Worm (Caenorhabditis elegans): ENCODE measurements around the gene apt-9.
A peak's percentile ranks its signal among the peaks of the same experiment; 100 is the strongest.

Gene apt-9

ce11 chrX:11085162-11085561 lies 16.8 kb downstream of the apt-9 start, which contains the start of gene W04G3.7:
Gene W04G3.7, minus strand, starts transcription at chrX:11085262.
- no peak for TF ChIP-seq duxl-1 (tag; optimal IDR thresholded peaks at IDR 0.05; ENCODE audit: poor library complexity)
- no peak for TF ChIP-seq nhr-76 (tag; optimal IDR thresholded peaks at IDR 0.05)
- no peak for TF ChIP-seq R02D3.7 (tag; optimal IDR thresholded peaks at IDR 0.05)
- TF ChIP-seq ZK337.2 (GFP tag; IDR thresholded peaks at IDR 0.05) = no peak
- no peak for TF ChIP-seq nhr-28 (tag; optimal IDR thresholded peaks at IDR 0.05)
- no peak for TF ChIP-seq nhr-11 (tag; optimal IDR thresholded peaks at IDR 0.05)
- no peak for TF ChIP-seq F44E2.7 (GFP tag; IDR thresholded peaks at IDR 0.05)
- no peak for TF ChIP-seq nhr-48 (tag; optimal IDR thresholded peaks at IDR 0.05)
- TF ChIP-seq hlh-11 (tag; optimal IDR thresholded peaks at IDR 0.05) = no peak

ce11 chrX:11088952-11089351 lies 20.6 kb downstream of the apt-9 start, which contains the start of gene W04G3.11:
Gene W04G3.11, plus strand, starts transcription at chrX:11089195.
- TF ChIP-seq F49E8.2 (tag; optimal IDR thresholded peaks at IDR 0.05; ENCODE audit: borderline replicate concordance) (no peak), pha-4 (GFP tag; IDR thresholded peaks at IDR 0.05) (no peak), pha-4 (tag; optimal IDR thresholded peaks at IDR 0.05) (no peak), unc-62 (GFP tag; optimal IDR thresholded peaks at IDR 0.05 in 1 of 2) (peak in 1 of 2 experiments; percentile 77), unc-62 (tag; optimal IDR thresholded peaks at IDR 0.05) (no peak), snpc-4 (tag; optimal IDR thresholded peaks at IDR 0.05) (no peak), pqm-1 (tag; optimal IDR thresholded peaks at IDR 0.05) (peak; percentile 46), nhr-6 (tag; optimal IDR thresholded peaks at IDR 0.05) (peak; percentile 15), daf-16 (GFP tag; optimal IDR thresholded peaks at IDR 0.05) (no peak), daf-16 (tag; optimal IDR thresholded peaks at IDR 0.05) (no peak), arid-1 (GFP tag; conservative IDR thresholded peaks at IDR 0.05) (no peak), ceh-82 (tag; optimal IDR thresholded peaks at IDR 0.05) (no peak), duxl-1 (tag; optimal IDR thresholded peaks at IDR 0.05; ENCODE audit: poor library complexity) (no peak), nhr-28 (tag; optimal IDR thresholded peaks at IDR 0.05) (peak; percentile 5), lin-15B (tag; optimal IDR thresholded peaks at IDR 0.05) (no peak), dve-1 (tag; optimal IDR thresholded peaks at IDR 0.05; ENCODE audit: insufficient read depth) (peak; percentile 46), snpc-1.2 (GFP tag; IDR thresholded peaks at IDR 0.05) (no peak), hmg-1.1 (GFP tag; IDR thresholded peaks at IDR 0.05) (no peak), Y5F2A.4 (GFP tag; optimal IDR thresholded peaks at IDR 0.05) (no peak), hlh-30 (tag; optimal IDR thresholded peaks at IDR 0.05; ENCODE audit: insufficient read depth) (no peak), fkh-10 (GFP tag; optimal IDR thresholded peaks at IDR 0.05) (no peak)

- TF ChIP-seq Y75B8A.6 (GFP tag; IDR thresholded peaks at IDR 0.05) (peak; percentile 94), mxl-3 (GFP tag; optimal IDR thresholded peaks at IDR 0.05) (peak; percentile 98), aly-2 (tag; optimal IDR thresholded peaks at IDR 0.05) (peak; percentile 73), zip-2 (tag; optimal IDR thresholded peaks at IDR 0.05) (peak; percentile 99), fos-1 (tag; optimal IDR thresholded peaks at IDR 0.05) (peak; percentile 100), pqm-1 (tag; optimal IDR thresholded peaks at IDR 0.05) (peak; percentile 82), ceh-82 (tag; optimal IDR thresholded peaks at IDR 0.05) (peak; percentile 90), nhr-10 (tag; optimal IDR thresholded peaks at IDR 0.05) (peak; percentile 100), nhr-6 (tag; optimal IDR thresholded peaks at IDR 0.05) (peak; percentile 99), lir-3 (tag; optimal IDR thresholded peaks at IDR 0.05) (peak; percentile 94), lin-38 (GFP tag; IDR thresholded peaks at IDR 0.05) (peak; percentile 91), Y5F2A.4 (GFP tag; optimal IDR thresholded peaks at IDR 0.05) (peak; percentile 98), tag-97 (GFP tag; IDR thresholded peaks at IDR 0.05) (peak; percentile 97), F26F4.8 (GFP tag; conservative IDR thresholded peaks at IDR 0.05) (no peak), saeg-2 (GFP tag; IDR thresholded peaks at IDR 0.05) (peak; percentile 99), spr-1 (tag; optimal IDR thresholded peaks at IDR 0.05) (peak; percentile 99), nhr-76 (tag; optimal IDR thresholded peaks at IDR 0.05) (peak; percentile 88), unc-62 (GFP tag; optimal IDR thresholded peaks at IDR 0.05 in 1 of 2) (peak; percentile 72 to 100), unc-62 (tag; optimal IDR thresholded peaks at IDR 0.05) (peak; percentile 69), F44E2.7 (GFP tag; IDR thresholded peaks at IDR 0.05) (0 out of 2 replicates have a peak, but pooled peaks have one; percentile 81), mes-2 (tag; optimal IDR thresholded peaks at IDR 0.05; ENCODE audit: poor library complexity, severe bottlenecking) (peak; percentile 98), snpc-4 (tag; optimal IDR thresholded peaks at IDR 0.05) (peak; percentile 31), daf-8 (GFP tag; IDR thresholded peaks at IDR 0.05) (peak; percentile 93; the same call in 1 of the 2 replicates), ceh-20 (GFP tag; IDR thresholded peaks at IDR 0.05) (peak; percentile 99), lin-15B (tag; optimal IDR thresholded peaks at IDR 0.05) (peak; percentile 82), duxl-1 (tag; optimal IDR thresholded peaks at IDR 0.05; ENCODE audit: poor library complexity) (peak; percentile 99), lin-39 (tag; optimal IDR thresholded peaks at IDR 0.05) (peak; percentile 100), spr-3 (GFP tag; optimal IDR thresholded peaks at IDR 0.05) (peak; percentile 99), snpc-1.2 (GFP tag; IDR thresholded peaks at IDR 0.05) (peak; percentile 80), dmd-8 (GFP tag; IDR thresholded peaks at IDR 0.05) (peak; percentile 90)
These were observed 25.8 kb downstream of the apt-9 start for ce11 chrX:11093985-11094593.
